Worm (Caenorhabditis elegans) whole organism, L4 larva: ENCODE data around the gene timp-1.

ENCODE experiments used
- F26F4.8 ChIP-seq: fragments of 200-800 bp; sonication (Bioruptor generic); conservative IDR thresholded peaks from 2 replicates; pipeline ENCODE4 v1.3.6; 2022; ENCODE audit warnings: missing genetic modification characterization, missing compliant biosample characterization
- F37D6.2 ChIP-seq: sonication (generic microtip); optimal IDR thresholded peaks from 2 replicates; lab custom pipeline; 2016; ENCODE audit warnings: mild to moderate bottlenecking, missing genetic modification characterization, missing compliant biosample characterization
- R02D3.7 ChIP-seq: fragments of 150-350 bp; sonication (generic microtip); optimal IDR thresholded peaks from 3 replicates; lab custom pipeline; 2014; ENCODE audit warnings: missing biosample characterization, missing genetic modification characterization
- T26A8.4 ChIP-seq: fragments of 200-800 bp; sonication (Bioruptor generic); IDR thresholded peaks from 2 replicates; pipeline ENCODE4 v1.3.6; 2022; ENCODE audit warnings: missing genetic modification characterization, missing compliant biosample characterization
- Y105C5A.15 ChIP-seq: fragments of 200-800 bp; sonication (Bioruptor generic); IDR thresholded peaks from 2 replicates; pipeline ENCODE4 v1.3.6; 2022; ENCODE audit warnings: missing genetic modification characterization, missing compliant biosample characterization
- Y5F2A.4 ChIP-seq: fragments of 200-800 bp; sonication (Bioruptor generic); optimal IDR thresholded peaks from 2 replicates; lab custom pipeline; 2018; ENCODE audit warnings: mild to moderate bottlenecking, missing genetic modification characterization, missing compliant biosample characterization
- ZK337.2 ChIP-seq: fragments of 200-800 bp; sonication (Bioruptor generic); IDR thresholded peaks from 2 replicates; pipeline ENCODE4 v1.3.6; 2022; ENCODE audit warnings: missing genetic modification reagents, missing genetic modification characterization, missing compliant biosample characterization
- aly-2 ChIP-seq: sonication (generic microtip); optimal IDR thresholded peaks from 2 replicates; lab custom pipeline; 2018; ENCODE audit warnings: missing biosample characterization, missing genetic modification characterization
- arid-1 ChIP-seq: fragments of 200-800 bp; sonication (Bioruptor generic); conservative IDR thresholded peaks from 2 replicates; pipeline ENCODE4 v1.3.6; 2022; ENCODE audit warnings: missing genetic modification reagents, missing genetic modification characterization, missing compliant biosample characterization
- attf-4 ChIP-seq: sonication (generic microtip); optimal IDR thresholded peaks from 3 replicates; lab custom pipeline; 2017; ENCODE audit warnings: missing biosample characterization, missing genetic modification characterization
- ceh-20 ChIP-seq: fragments of 200-800 bp; sonication (Bioruptor generic); IDR thresholded peaks from 2 replicates; pipeline ENCODE4 v1.3.6; 2022; ENCODE audit warnings: missing genetic modification reagents, missing genetic modification characterization, missing compliant biosample characterization
- ceh-44 ChIP-seq: fragments of 200-800 bp; sonication (Bioruptor generic); IDR thresholded peaks from 2 replicates; pipeline ENCODE4 v1.3.6; 2022; ENCODE audit warnings: missing genetic modification reagents, missing genetic modification characterization, missing compliant biosample characterization
- ces-1 ChIP-seq: fragments of 150-350 bp; sonication (generic microtip); optimal IDR thresholded peaks from 4 replicates; lab custom pipeline; 2014; ENCODE audit warnings: missing biosample characterization, missing genetic modification reagents, missing genetic modification characterization
- daf-16 ChIP-seq, 3 experiments: sonication (generic microtip); optimal IDR thresholded peaks; 2 replicates each; lab custom pipeline; 2016 to 2017; ENCODE audit warnings: missing genetic modification characterization in 3 of 3, missing genetic modification reagents in 3 of 3, mild to moderate bottlenecking in 2 of 3, missing compliant biosample characterization in 2 of 3, missing biosample characterization in 1 of 3, moderate library complexity in 1 of 3
- daf-19 ChIP-seq: fragments of 200-800 bp; sonication (Bioruptor generic); conservative IDR thresholded peaks from 2 replicates; pipeline ENCODE4 v1.3.6; 2022; ENCODE audit warnings: missing genetic modification characterization, missing compliant biosample characterization
- daf-8 ChIP-seq: fragments of 200-800 bp; sonication (Bioruptor generic); IDR thresholded peaks from 2 replicates; pipeline ENCODE4 v1.3.6; 2022; ENCODE audit warnings: missing genetic modification characterization, missing compliant biosample characterization
- dmd-6 ChIP-seq: fragments of 200-800 bp; sonication (Bioruptor generic); IDR thresholded peaks from 2 replicates; pipeline ENCODE4 v1.3.6; 2022; ENCODE audit warnings: missing genetic modification reagents, missing genetic modification characterization, missing compliant biosample characterization
- dmd-8 ChIP-seq: fragments of 200-800 bp; sonication (Bioruptor generic); IDR thresholded peaks from 2 replicates; pipeline ENCODE4 v1.3.6; 2022; ENCODE audit warnings: missing genetic modification characterization, missing compliant biosample characterization
- duxl-1 ChIP-seq: sonication (generic microtip); optimal IDR thresholded peaks from 2 replicates; lab custom pipeline; 2016; ENCODE audit warnings: mild to moderate bottlenecking, missing genetic modification characterization, moderate library complexity, missing compliant biosample characterization; ENCODE audit not compliant: poor library complexity
- egl-43 ChIP-seq: fragments of 200-800 bp; sonication (Bioruptor generic); IDR thresholded peaks from 2 replicates; pipeline ENCODE4 v1.3.6; 2022; ENCODE audit warnings: missing genetic modification reagents, missing genetic modification characterization, missing compliant biosample characterization
- fkh-10 ChIP-seq: fragments of 150-350 bp; optimal IDR thresholded peaks from 2 replicates; lab custom pipeline; 2014; ENCODE audit warnings: missing biosample characterization, missing genetic modification reagents, missing genetic modification characterization
- gei-8 ChIP-seq: fragments of 200-800 bp; sonication (Bioruptor generic); optimal IDR thresholded peaks from 2 replicates; lab custom pipeline; 2018; ENCODE audit warnings: mild to moderate bottlenecking, missing genetic modification characterization, missing compliant biosample characterization
- hif-1 ChIP-seq, 2 experiments: sonication (generic microtip); optimal IDR thresholded peaks; 2 replicates each; lab custom pipeline; 2016 to 2017; ENCODE audit warnings: missing compliant biosample characterization in 2 of 2, missing genetic modification characterization in 2 of 2, missing genetic modification reagents in 2 of 2, missing genotype in 2 of 2, mild to moderate bottlenecking in 1 of 2
- lim-7 ChIP-seq: fragments of 200-800 bp; sonication (Bioruptor generic); IDR thresholded peaks from 2 replicates; pipeline ENCODE4 v1.3.6; 2022; ENCODE audit warnings: missing genetic modification characterization, missing compliant biosample characterization
- lin-39 ChIP-seq: fragments of 150-350 bp; optimal IDR thresholded peaks from 2 replicates; lab custom pipeline; 2014; ENCODE audit warnings: missing biosample characterization, missing genetic modification reagents, missing genetic modification characterization
- lir-3 ChIP-seq: sonication (generic microtip); optimal IDR thresholded peaks from 2 replicates; lab custom pipeline; 2016; ENCODE audit warnings: mild to moderate bottlenecking, missing genetic modification characterization, missing compliant biosample characterization
- madf-5 ChIP-seq, 2 experiments: fragments of 200-800 bp; sonication (Bioruptor generic); IDR thresholded peaks; 2 replicates each; pipeline ENCODE4 v1.3.6; 2022; ENCODE audit warnings: missing compliant biosample characterization in 2 of 2, missing genetic modification characterization in 2 of 2
- madf-9 ChIP-seq: fragments of 200-800 bp; sonication (Bioruptor generic); conservative IDR thresholded peaks from 2 replicates; pipeline ENCODE4 v1.3.6; 2022; ENCODE audit warnings: missing genetic modification reagents, missing genetic modification characterization, missing compliant biosample characterization
- mxl-2 ChIP-seq: fragments of 200-800 bp; sonication (Bioruptor generic); conservative IDR thresholded peaks from 2 replicates; pipeline ENCODE4 v1.3.6; 2022; ENCODE audit warnings: missing genetic modification reagents, missing genetic modification characterization, missing compliant biosample characterization
- mxl-3 ChIP-seq: fragments of 200-800 bp; sonication (Bioruptor generic); optimal IDR thresholded peaks from 2 replicates; lab custom pipeline; 2018; ENCODE audit warnings: mild to moderate bottlenecking, missing genetic modification characterization, missing compliant biosample characterization
- nhr-11 ChIP-seq: fragments of 150-350 bp; optimal IDR thresholded peaks from 2 replicates; lab custom pipeline; 2014; ENCODE audit warnings: missing biosample characterization, missing genetic modification characterization
- nhr-237 ChIP-seq: sonication (generic microtip); optimal IDR thresholded peaks from 2 replicates; lab custom pipeline; 2017; ENCODE audit warnings: missing biosample characterization, missing genetic modification characterization
- nhr-41 ChIP-seq: fragments of 200-800 bp; sonication (Bioruptor generic); IDR thresholded peaks from 2 replicates; pipeline ENCODE4 v1.3.6; 2022; ENCODE audit warnings: missing genetic modification reagents, missing genetic modification characterization, missing compliant biosample characterization
- nhr-42 ChIP-seq: fragments of 200-800 bp; sonication (Bioruptor generic); IDR thresholded peaks from 2 replicates; pipeline ENCODE4 v1.3.6; 2022; ENCODE audit warnings: missing genetic modification characterization, missing compliant biosample characterization
- nhr-48 ChIP-seq: sonication (generic microtip); optimal IDR thresholded peaks from 2 replicates; lab custom pipeline; 2016; ENCODE audit warnings: mild to moderate bottlenecking, missing genetic modification characterization, missing compliant biosample characterization
- nhr-6 ChIP-seq: fragments of 150-350 bp; optimal IDR thresholded peaks from 2 replicates; lab custom pipeline; 2014; ENCODE audit warnings: missing biosample characterization, missing genetic modification characterization
- pha-4 ChIP-seq, 2 experiments: fragments of 150-350 bp in 1 of 2; fragments of 200-800 bp in 1 of 2; sonication (Bioruptor generic) in 1 of 2; IDR thresholded peaks in 1 of 2; optimal IDR thresholded peaks in 1 of 2; 2 replicates each; pipeline versions ENCODE4 v1.3.6 to Lab custom; 2014 to 2022; ENCODE audit warnings: missing genetic modification characterization in 2 of 2, missing genetic modification reagents in 2 of 2, missing biosample characterization in 1 of 2, missing compliant biosample characterization in 1 of 2
- php-3 ChIP-seq: fragments of 200-800 bp; sonication (Bioruptor generic); IDR thresholded peaks from 2 replicates; pipeline ENCODE4 v1.3.6; 2022; ENCODE audit warnings: missing genetic modification reagents, missing genetic modification characterization, missing compliant biosample characterization
- pqm-1 ChIP-seq: sonication (generic microtip); optimal IDR thresholded peaks from 2 replicates; lab custom pipeline; 2017; ENCODE audit warnings: missing biosample characterization, missing genetic modification characterization
- saeg-2 ChIP-seq: fragments of 200-800 bp; sonication (Bioruptor generic); IDR thresholded peaks from 2 replicates; pipeline ENCODE4 v1.3.6; 2022; ENCODE audit warnings: missing genetic modification reagents, missing genetic modification characterization, missing compliant biosample characterization
- set-16 ChIP-seq: fragments of 200-800 bp; sonication (Bioruptor generic); IDR thresholded peaks from 2 replicates; pipeline ENCODE4 v1.3.6; 2022; ENCODE audit warnings: missing genetic modification reagents, missing genetic modification characterization, missing compliant biosample characterization
- snpc-1.2 ChIP-seq: fragments of 200-800 bp; sonication (Bioruptor generic); IDR thresholded peaks from 2 replicates; pipeline ENCODE4 v1.3.6; 2022; ENCODE audit warnings: missing genetic modification reagents, missing genetic modification characterization, missing compliant biosample characterization
- snpc-4 ChIP-seq: fragments of 150-350 bp; optimal IDR thresholded peaks from 2 replicates; lab custom pipeline; 2014; ENCODE audit warnings: missing biosample characterization, missing genetic modification characterization
- spr-1 ChIP-seq: sonication (generic microtip); optimal IDR thresholded peaks from 2 replicates; lab custom pipeline; 2016; ENCODE audit warnings: mild to moderate bottlenecking, missing genetic modification characterization, missing compliant biosample characterization
- spr-3 ChIP-seq: fragments of 200-800 bp; sonication (Bioruptor generic); optimal IDR thresholded peaks from 2 replicates; lab custom pipeline; 2018; ENCODE audit warnings: mild to moderate bottlenecking, missing genetic modification characterization, missing compliant biosample characterization
- tag-97 ChIP-seq: fragments of 200-800 bp; sonication (Bioruptor generic); IDR thresholded peaks from 2 replicates; pipeline ENCODE4 v1.3.6; 2022; ENCODE audit warnings: missing genetic modification characterization, missing compliant biosample characterization
- unc-130 ChIP-seq: sonication (generic microtip); optimal IDR thresholded peaks from 2 replicates; lab custom pipeline; 2016; ENCODE audit warnings: missing genetic modification reagents, missing genetic modification characterization, missing compliant biosample characterization
- zag-1 ChIP-seq: fragments of 150-350 bp; optimal IDR thresholded peaks from 2 replicates; lab custom pipeline; 2014; ENCODE audit warnings: missing biosample characterization, missing genetic modification characterization
- ztf-11 ChIP-seq: fragments of 150-350 bp; optimal IDR thresholded peaks from 2 replicates; lab custom pipeline; 2014; ENCODE audit warnings: missing biosample characterization, missing genetic modification characterization

The timp-1 gene

DNA sequence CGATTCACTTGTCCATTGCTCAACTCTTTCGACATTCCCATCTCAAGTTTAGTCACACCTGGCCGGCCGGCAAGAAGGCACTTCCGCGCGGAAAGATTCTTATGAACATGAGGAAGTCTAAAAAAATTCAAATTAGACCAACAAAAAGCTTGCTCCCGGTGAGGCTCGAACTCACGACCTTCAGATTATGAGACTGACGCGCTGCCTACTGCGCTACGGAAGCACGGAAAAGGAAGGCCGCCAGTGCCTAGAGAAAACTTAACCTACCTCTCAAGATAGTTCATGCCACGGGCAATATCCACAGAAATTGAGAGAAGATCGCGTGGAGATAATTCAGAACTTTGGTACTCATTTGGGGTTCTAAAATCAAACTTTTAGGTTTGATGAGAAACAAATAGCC, 23.0 kb downstream of the timp-1 start (continued):
- TF ChIP-seq daf-16 (GFP tag; optimal IDR thresholded peaks at IDR 0.05; lab: Kevin White, UChicago) = no peak
- peak; percentile 33 for TF ChIP-seq daf-16 (tag; optimal IDR thresholded peaks at IDR 0.05; lab: Kevin White, UChicago)
- TF ChIP-seq set-16 (GFP tag; lab: Robert Waterston, UW) = no peak
- peak; percentile 32; the same call in 1 of the 2 replicates for TF ChIP-seq snpc-1.2 (GFP tag; lab: Robert Waterston, UW)
- no peak for TF ChIP-seq ceh-20
- peak; percentile 55 for TF ChIP-seq snpc-4 (tag; lab: Kevin White, UChicago)
- TF ChIP-seq T26A8.4 (GFP tag; lab: Robert Waterston, UW) = peak; percentile 47; the same call in 1 of the 2 replicates
- no peak for TF ChIP-seq saeg-2 (GFP tag; lab: Robert Waterston, UW)
- no peak for TF ChIP-seq pqm-1 (tag; lab: Kevin White, UChicago)
- TF ChIP-seq nhr-41 = no peak
- peak; percentile 77 for TF ChIP-seq lim-7 (GFP tag; lab: Robert Waterston, UW)
- no peak for TF ChIP-seq F37D6.2 (tag; lab: Kevin White, UChicago)
- 0 out of 2 replicates have a peak, but pooled peaks have one; percentile 21 for TF ChIP-seq F26F4.8 (GFP tag; lab: Robert Waterston, UW)
- TF ChIP-seq gei-8 = no peak
- TF ChIP-seq attf-4 (tag; lab: Kevin White, UChicago) = no peak
- no peak for TF ChIP-seq nhr-48 (tag; lab: Kevin White, UChicago)
- TF ChIP-seq madf-5 (GFP tag; IDR thresholded peaks at IDR 0.05; lab: Robert Waterston, UW) = 0 out of 4 replicates have a peak, but pooled peaks have one; percentile 38
- TF ChIP-seq egl-43 = peak; percentile 75
- peak; percentile 18 for TF ChIP-seq mxl-3 (GFP tag; lab: Kevin White, UChicago)
- no peak for TF ChIP-seq tag-97 (GFP tag; lab: Robert Waterston, UW)
- no peak for TF ChIP-seq php-3 (GFP tag; lab: Robert Waterston, UW)

DNA sequence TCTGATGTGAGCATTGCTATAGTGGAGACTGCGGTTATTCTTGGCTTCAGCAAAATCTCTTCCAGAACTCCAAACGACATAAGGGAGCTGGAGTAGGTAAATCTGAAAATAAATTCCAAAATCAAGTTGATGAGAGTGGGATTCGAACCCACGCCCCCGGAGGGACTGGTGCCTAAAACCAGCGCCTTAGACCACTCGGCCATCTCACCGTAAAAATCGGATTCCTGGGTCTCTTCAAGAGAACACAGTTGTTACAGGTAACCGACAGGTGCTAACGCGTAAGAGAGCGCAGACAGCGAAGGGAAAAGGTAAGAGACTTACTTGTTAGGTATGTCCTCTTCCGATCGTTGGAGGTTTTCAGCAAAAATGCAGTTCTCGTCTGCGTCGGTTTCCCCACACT, 28.3 kb downstream of the timp-1 start:
- TF ChIP-seq nhr-11 (tag; lab: Kevin White, UChicago) = no peak
- no peak for TF ChIP-seq aly-2 (tag; lab: Kevin White, UChicago)
- TF ChIP-seq dmd-6 (GFP tag; lab: Robert Waterston, UW) = peak; percentile 49; the same call in 1 of the 2 replicates
- no peak for TF ChIP-seq lin-39 (tag; lab: Kevin White, UChicago)
- TF ChIP-seq daf-8 (GFP tag; lab: Robert Waterston, UW) = no peak
- 0 out of 2 replicates have a peak, but pooled peaks have one; percentile 24 for TF ChIP-seq madf-9 (GFP tag; lab: Robert Waterston, UW)
- no peak for TF ChIP-seq fkh-10 (GFP tag; lab: Kevin White, UChicago)
- no peak for TF ChIP-seq hif-1 (tag; optimal IDR thresholded peaks at IDR 0.05; lab: Kevin White, UChicago)
- no peak for TF ChIP-seq nhr-6 (tag; lab: Kevin White, UChicago)
- peak; percentile 39 for TF ChIP-seq lir-3 (tag; lab: Kevin White, UChicago)
- no peak for TF ChIP-seq zag-1 (tag; lab: Kevin White, UChicago)
- TF ChIP-seq spr-1 (tag; lab: Kevin White, UChicago) = no peak
- no peak for TF ChIP-seq daf-19 (GFP tag; lab: Robert Waterston, UW)
- TF ChIP-seq gei-8 = peak; percentile 18
- no peak for TF ChIP-seq arid-1 (GFP tag; lab: Robert Waterston, UW)
- TF ChIP-seq spr-3 = no peak
- no peak for TF ChIP-seq Y105C5A.15 (GFP tag; lab: Robert Waterston, UW)
- TF ChIP-seq nhr-42 (GFP tag; lab: Robert Waterston, UW) = peak; percentile 39; the same call in 1 of the 2 replicates
- no peak for TF ChIP-seq duxl-1 (tag; lab: Kevin White, UChicago)
- no peak for TF ChIP-seq ceh-44
- TF ChIP-seq dmd-8 = 0 out of 2 replicates have a peak, but pooled peaks have one; percentile 32
- no peak for TF ChIP-seq ces-1 (GFP tag; lab: Kevin White, UChicago)
- no peak for TF ChIP-seq attf-4 (tag; lab: Kevin White, UChicago)
- TF ChIP-seq lim-7 (GFP tag; lab: Robert Waterston, UW) = peak; percentile 70
- TF ChIP-seq unc-130 (GFP tag; lab: Kevin White, UChicago) = no peak
- TF ChIP-seq mxl-2 (GFP tag; lab: Robert Waterston, UW) = no peak; the same call in 1 of the 2 replicates
- no peak for TF ChIP-seq ZK337.2 (GFP tag; lab: Robert Waterston, UW)
- TF ChIP-seq ztf-11 (tag; lab: Kevin White, UChicago) = no peak
- no peak for TF ChIP-seq Y5F2A.4 (GFP tag; lab: Kevin White, UChicago)
- 0 out of 2 replicates have a peak, but pooled peaks have one; percentile 45 for TF ChIP-seq F26F4.8 (GFP tag; lab: Robert Waterston, UW)
- no peak for TF ChIP-seq R02D3.7 (tag; lab: Kevin White, UChicago)
- TF ChIP-seq nhr-237 (tag; lab: Kevin White, UChicago) = no peak
- no peak for TF ChIP-seq pha-4 (GFP tag; IDR thresholded peaks at IDR 0.05; lab: Robert Waterston, UW)
- no peak for TF ChIP-seq pha-4 (tag; optimal IDR thresholded peaks at IDR 0.05; lab: Kevin White, UChicago)
